Fruit fly (Drosophila melanogaster) whole organism, prepupa: Measurements from ENCODE around the gene CG10804.
A peak's percentile ranks its signal among the peaks of the same experiment; 100 is the strongest.

Experiments
- Blimp-1 ChIP-seq: fragments of 200-800 bp; sonication (Bioruptor generic); optimal IDR thresholded peaks from 3 replicates; lab custom pipeline; 2017; ENCODE audit warnings: missing biosample characterization, missing genetic modification characterization, mild to moderate bottlenecking, moderate library complexity, missing genetic modification reagents
- CG10669 ChIP-seq: fragments of 200-800 bp; sonication (Bioruptor generic); optimal IDR thresholded peaks from 3 replicates; lab custom pipeline; 2018; ENCODE audit warnings: missing biosample characterization, mild to moderate bottlenecking, missing genetic modification characterization, moderate library complexity
- CG11294 ChIP-seq: fragments of 200-800 bp; sonication (Bioruptor generic); IDR thresholded peaks from 2 replicates; pipeline ENCODE4 v1.3.6; 2022; ENCODE audit warnings: missing biosample characterization, missing genetic modification characterization
- CG11762 ChIP-seq: fragments of 200-800 bp; sonication (Bioruptor generic); optimal IDR thresholded peaks from 3 replicates; lab custom pipeline; 2016; ENCODE audit warnings: missing biosample characterization, missing genetic modification characterization; ENCODE audit not compliant: insufficient read depth
- CG15336 ChIP-seq: fragments of 200-800 bp; sonication (Bioruptor generic); IDR thresholded peaks from 2 replicates; pipeline ENCODE4 v1.3.6; 2022; ENCODE audit warnings: missing biosample characterization, missing genetic modification characterization
- CG1621 ChIP-seq: fragments of 200-800 bp; sonication (Bioruptor generic); optimal IDR thresholded peaks from 3 replicates; lab custom pipeline; 2018; ENCODE audit warnings: missing biosample characterization, mild to moderate bottlenecking, missing genetic modification characterization
- CG3032 ChIP-seq: fragments of 200-800 bp; optimal IDR thresholded peaks from 2 replicates; lab custom pipeline; 2019; ENCODE audit warnings: missing biosample characterization, mild to moderate bottlenecking, missing genetic modification characterization, moderate library complexity
- CG31627 ChIP-seq: fragments of 200-800 bp; sonication (Bioruptor generic); optimal IDR thresholded peaks from 3 replicates; lab custom pipeline; 2016; ENCODE audit warnings: missing biosample characterization, missing genetic modification characterization
- CG34406 ChIP-seq: fragments of 200-800 bp; sonication (Bioruptor generic); optimal IDR thresholded peaks from 3 replicates; lab custom pipeline; 2016; ENCODE audit warnings: missing biosample characterization, missing genetic modification characterization
- CG3919 ChIP-seq: fragments of 200-800 bp; sonication (Bioruptor generic); optimal IDR thresholded peaks from 3 replicates; lab custom pipeline; 2016; ENCODE audit warnings: missing biosample characterization, missing genetic modification characterization
- CG4318 ChIP-seq: fragments of 200-800 bp; sonication (Bioruptor generic); optimal IDR thresholded peaks from 3 replicates; lab custom pipeline; 2017; ENCODE audit warnings: missing biosample characterization, mild to moderate bottlenecking, missing genetic modification characterization
- CG6163 ChIP-seq: fragments of 200-800 bp; sonication (Bioruptor generic); IDR thresholded peaks from 3 replicates; pipeline ENCODE4 v1.3.6; 2022; ENCODE audit warnings: missing biosample characterization, missing genetic modification characterization
- CG6276 ChIP-seq: fragments of 200-800 bp; sonication (Bioruptor generic); optimal IDR thresholded peaks from 2 replicates; lab custom pipeline; 2017; ENCODE audit warnings: missing biosample characterization, mild to moderate bottlenecking, missing genetic modification characterization
- CG6792 ChIP-seq: fragments of 200-800 bp; sonication (Bioruptor generic); optimal IDR thresholded peaks from 3 replicates; lab custom pipeline; 2016; ENCODE audit warnings: missing biosample characterization, missing genetic modification characterization
- CG6808 ChIP-seq: fragments of 200-800 bp; sonication (Bioruptor generic); optimal IDR thresholded peaks from 3 replicates; lab custom pipeline; 2017; ENCODE audit warnings: missing biosample characterization, missing genetic modification characterization, mild to moderate bottlenecking, moderate library complexity, missing genetic modification reagents
- CG8119 ChIP-seq: fragments of 200-800 bp; sonication (Bioruptor generic); IDR thresholded peaks from 3 replicates; pipeline ENCODE4 v1.3.6; 2022; ENCODE audit warnings: missing biosample characterization, missing genetic modification characterization
- CG9139 ChIP-seq: fragments of 200-800 bp; sonication (Bioruptor generic); optimal IDR thresholded peaks from 3 replicates; lab custom pipeline; 2017; ENCODE audit warnings: missing biosample characterization, mild to moderate bottlenecking, missing genetic modification characterization
- Eip75B ChIP-seq: fragments of 200-800 bp; sonication (Bioruptor generic); optimal IDR thresholded peaks from 3 replicates; lab custom pipeline; 2016; ENCODE audit warnings: missing biosample characterization, missing genetic modification characterization
- Eip78C ChIP-seq: fragments of 200-800 bp; sonication (Bioruptor generic); peaks from one replicate; lab custom pipeline; 2016; ENCODE audit warnings: missing biosample characterization, missing genetic modification characterization
- Eip93F ChIP-seq: fragments of 200-800 bp; sonication (Bioruptor generic); optimal IDR thresholded peaks from 2 replicates; lab custom pipeline; 2016; ENCODE audit warnings: missing biosample characterization, mild to moderate bottlenecking, missing genetic modification characterization
- Ets21C ChIP-seq: fragments of 200-800 bp; sonication (Bioruptor generic); optimal IDR thresholded peaks from 3 replicates; lab custom pipeline; 2016; ENCODE audit warnings: missing biosample characterization, missing genetic modification characterization
- Ets96B ChIP-seq: fragments of 200-800 bp; optimal IDR thresholded peaks from 2 replicates; lab custom pipeline; 2019; ENCODE audit warnings: missing biosample characterization, mild to moderate bottlenecking, missing genetic modification characterization, moderate library complexity
- Hr39 ChIP-seq: fragments of 200-800 bp; sonication (Bioruptor generic); optimal IDR thresholded peaks from 2 replicates; lab custom pipeline; 2016; ENCODE audit warnings: missing biosample characterization, missing genetic modification characterization
- Lpt ChIP-seq: fragments of 200-800 bp; sonication (Bioruptor generic); optimal IDR thresholded peaks from 3 replicates; lab custom pipeline; 2016; ENCODE audit warnings: missing biosample characterization, missing genetic modification characterization
- OdsH ChIP-seq: fragments of 200-800 bp; sonication (Bioruptor generic); optimal IDR thresholded peaks from 3 replicates; lab custom pipeline; 2016; ENCODE audit warnings: missing biosample characterization, missing genetic modification characterization
- Smox ChIP-seq: fragments of 200-800 bp; sonication (Bioruptor generic); optimal IDR thresholded peaks from 3 replicates; lab custom pipeline; 2016; ENCODE audit warnings: missing biosample characterization, missing genetic modification characterization
- Sox102F ChIP-seq: fragments of 200-800 bp; sonication (Bioruptor generic); optimal IDR thresholded peaks from 2 replicates; lab custom pipeline; 2016; ENCODE audit warnings: missing biosample characterization, mild to moderate bottlenecking, missing genetic modification characterization
- Sox14 ChIP-seq: fragments of 200-800 bp; sonication (Bioruptor generic); optimal IDR thresholded peaks from 3 replicates; lab custom pipeline; 2016; ENCODE audit warnings: missing biosample characterization, missing genetic modification characterization
- Sox15 ChIP-seq: fragments of 200-800 bp; sonication (Bioruptor generic); optimal IDR thresholded peaks from 3 replicates; lab custom pipeline; 2016; ENCODE audit warnings: missing biosample characterization, missing genetic modification characterization
- acj6 ChIP-seq: fragments of 200-800 bp; sonication (Bioruptor generic); optimal IDR thresholded peaks from 3 replicates; lab custom pipeline; 2016; ENCODE audit warnings: missing biosample characterization, missing genetic modification characterization
- cyc ChIP-seq: fragments of 200-800 bp; sonication (Bioruptor generic); optimal IDR thresholded peaks from 3 replicates; lab custom pipeline; 2016; ENCODE audit warnings: missing biosample characterization, missing genetic modification characterization
- eg ChIP-seq: fragments of 200-800 bp; sonication (Bioruptor generic); IDR thresholded peaks from 3 replicates; pipeline ENCODE4 v1.3.6; 2022; ENCODE audit warnings: missing biosample characterization, missing genetic modification characterization
- fd59A ChIP-seq: fragments of 200-800 bp; sonication (Bioruptor generic); optimal IDR thresholded peaks from 2 replicates; lab custom pipeline; 2017; ENCODE audit warnings: missing biosample characterization, mild to moderate bottlenecking, missing genetic modification characterization, missing genetic modification reagents
- fd85E ChIP-seq: fragments of 200-800 bp; sonication (Bioruptor generic); optimal IDR thresholded peaks from 3 replicates; lab custom pipeline; 2016; ENCODE audit warnings: missing biosample characterization, missing genetic modification characterization
- net ChIP-seq: fragments of 200-800 bp; sonication (Bioruptor generic); optimal IDR thresholded peaks from 3 replicates; lab custom pipeline; 2016; ENCODE audit warnings: missing biosample characterization, missing genetic modification characterization
- salr ChIP-seq, 2 experiments: fragments of 200-800 bp; sonication (Bioruptor generic); optimal IDR thresholded peaks; 3 replicates each; lab custom pipeline; 2016 to 2018; ENCODE audit warnings: missing biosample characterization in 2 of 2, missing genetic modification characterization in 2 of 2, mild to moderate bottlenecking in 1 of 2
- svp ChIP-seq: fragments of 200-800 bp; sonication (Bioruptor generic); peaks from one replicate; lab custom pipeline; 2016; ENCODE audit warnings: missing biosample characterization, missing genetic modification characterization
- vri ChIP-seq: fragments of 200-800 bp; sonication (Bioruptor generic); optimal IDR thresholded peaks from 3 replicates; lab custom pipeline; 2016; ENCODE audit warnings: missing biosample characterization, mild to moderate bottlenecking, missing genetic modification characterization

Gene CG10804

DNA sequence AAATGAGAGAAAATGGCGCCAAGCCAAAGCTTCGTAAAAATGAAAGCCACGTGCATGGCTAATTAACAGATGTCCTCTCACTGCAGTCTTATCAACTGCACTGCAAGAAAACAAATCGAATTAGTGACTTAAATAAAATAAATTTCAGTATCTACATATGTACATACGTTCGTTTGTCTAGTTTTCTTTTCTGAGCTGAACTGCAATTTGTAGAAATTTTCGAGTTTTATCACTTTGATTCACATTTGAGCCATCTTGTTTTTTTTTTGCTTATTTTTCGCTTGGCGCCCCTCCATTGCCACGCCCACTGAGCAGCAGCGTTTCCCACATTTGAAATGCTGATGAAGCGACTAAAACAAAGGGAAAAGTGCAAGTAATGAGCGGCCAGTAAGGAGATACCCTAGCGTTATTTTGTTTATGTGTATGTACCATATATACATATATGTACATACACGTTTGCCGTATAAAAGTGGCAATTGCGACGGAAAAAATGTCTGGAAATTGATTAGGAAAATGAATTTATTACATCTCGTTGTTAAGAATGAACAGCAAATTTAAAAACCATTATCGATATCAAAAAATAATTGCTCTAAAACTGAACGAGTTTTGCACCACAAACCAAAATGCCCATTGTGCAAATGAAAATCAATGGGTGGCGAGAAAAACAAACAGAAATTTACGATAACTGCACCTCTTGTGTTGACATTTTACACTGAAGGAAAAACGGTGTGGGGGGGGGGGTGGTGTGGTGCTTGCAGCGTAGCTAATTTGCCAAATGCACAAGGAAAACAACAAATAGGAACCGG lies 34.2 kb downstream of the CG10804 start (continued):
- TF ChIP-seq fd85E (GFP tag; lab: Kevin White, UChicago): no peak
- TF ChIP-seq svp: peak; percentile 61
- no peak for TF ChIP-seq Sox15 (GFP tag; lab: Kevin White, UChicago)
- TF ChIP-seq Ets96B (tag; lab: Kevin White, UChicago): peak; percentile 17
- TF ChIP-seq CG3919 (GFP tag; lab: Kevin White, UChicago): peak; percentile 18
- TF ChIP-seq CG3032: no peak
- no peak for TF ChIP-seq Eip93F (GFP tag; lab: Kevin White, UChicago)
- peak; percentile 39 for TF ChIP-seq CG6276 (GFP tag; lab: Kevin White, UChicago)
- peak; percentile 49 for TF ChIP-seq CG8119
- peak; percentile 34 for TF ChIP-seq CG31627 (GFP tag; lab: Kevin White, UChicago)
- peak; percentile 21 for TF ChIP-seq CG6792 (GFP tag; lab: Kevin White, UChicago)
- TF ChIP-seq Lpt (GFP tag; lab: Kevin White, UChicago): no peak
- peak; percentile 34 for TF ChIP-seq Sox14 (GFP tag; lab: Kevin White, UChicago)
- TF ChIP-seq CG6163: peak; percentile 54; the same call in 1 of the 3 replicates
- peak; percentile 50; the same call in 1 of the 2 replicates for TF ChIP-seq CG15336 (GFP tag; lab: Robert Waterston, UW)
- TF ChIP-seq Blimp-1 (GFP tag; lab: Kevin White, UChicago): no peak
- peak; percentile 33 for TF ChIP-seq cyc
- TF ChIP-seq Eip75B (GFP tag; lab: Kevin White, UChicago): no peak
- no peak for TF ChIP-seq Sox102F (GFP tag; lab: Kevin White, UChicago)
- no peak for TF ChIP-seq CG1621 (tag; lab: Kevin White, UChicago)
- TF ChIP-seq CG34406 (GFP tag; lab: Kevin White, UChicago): peak; percentile 27
- peak; percentile 66 for TF ChIP-seq Eip78C (GFP tag; lab: Kevin White, UChicago)
- TF ChIP-seq CG11762 (GFP tag; lab: Kevin White, UChicago): peak; percentile 10
- peak; percentile 28 for TF ChIP-seq net (GFP tag; lab: Kevin White, UChicago)
- TF ChIP-seq OdsH (GFP tag; lab: Kevin White, UChicago): peak; percentile 25
- no peak for TF ChIP-seq CG9139 (GFP tag; lab: Kevin White, UChicago)
- peak; percentile 23 for TF ChIP-seq Hr39 (GFP tag; lab: Kevin White, UChicago)
- no peak for TF ChIP-seq CG6808 (GFP tag; lab: Kevin White, UChicago)
- peak; percentile 58 for TF ChIP-seq CG11294 (GFP tag; lab: Robert Waterston, UW)
- no peak for TF ChIP-seq Ets21C

dm6 chrX:3446650-3447049 lies 35.5 kb downstream of the CG10804 start:
- TF ChIP-seq salr (GFP tag; optimal IDR thresholded peaks at IDR 0.05; lab: Kevin White, UChicago) (peak in 1 of 2 experiments; percentile 2), CG6792 (GFP tag; lab: Kevin White, UChicago) (no peak), CG8119 (peak; percentile 34; the same call in 1 of the 3 replicates), CG15336 (GFP tag; lab: Robert Waterston, UW) (peak; percentile 32; the same call in 1 of the 2 replicates), cyc (no peak), Eip78C (GFP tag; lab: Kevin White, UChicago) (peak; percentile 18), CG6163 (peak; percentile 57; the same call in 2 of the 3 replicates), CG4318 (GFP tag; lab: Kevin White, UChicago) (no peak), Sox14 (GFP tag; lab: Kevin White, UChicago) (no peak), fd59A (no peak), eg (GFP tag; lab: Robert Waterston, UW) (0 out of 3 replicates have a peak, but pooled peaks have one; percentile 20), Smox (GFP tag; lab: Kevin White, UChicago) (no peak), vri (GFP tag; lab: Kevin White, UChicago) (peak; percentile 32)

- TF ChIP-seq CG10669 (GFP tag; lab: Kevin White, UChicago) (no peak), Sox102F (GFP tag; lab: Kevin White, UChicago) (no peak), acj6 (no peak)
These were observed 36.0 kb downstream of the CG10804 start for dm6 chrX:3446157-3446556.
